Fruit fly (Drosophila melanogaster): ENCODE data around the gene CG32512.

Gene CG32512

DNA sequence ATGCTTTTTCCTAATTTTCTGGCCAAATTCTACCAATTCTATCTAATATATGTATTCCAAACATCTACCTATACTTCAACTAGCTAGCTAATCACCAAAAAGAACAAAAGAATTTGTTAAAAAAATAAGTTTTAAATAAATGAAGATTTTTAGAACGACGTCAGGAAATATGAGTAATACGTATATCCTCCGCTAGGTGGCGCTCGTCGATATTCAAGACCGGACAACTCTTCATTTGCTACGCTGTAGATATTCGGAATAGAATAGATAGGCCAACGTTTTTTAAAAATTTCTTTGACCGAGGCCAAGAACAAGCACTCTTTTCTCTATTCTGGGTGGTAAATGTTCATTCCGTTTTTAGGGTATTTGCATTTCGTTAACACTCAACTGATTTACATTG, 8.9 kb downstream of the CG32512 start:
- TF ChIP-seq CG8478 (optimal IDR thresholded peaks at IDR 0.05) = no peak
- peak; percentile 68 to 82 for TF ChIP-seq CTCF (optimal IDR thresholded peaks at IDR 0.05)

DNA sequence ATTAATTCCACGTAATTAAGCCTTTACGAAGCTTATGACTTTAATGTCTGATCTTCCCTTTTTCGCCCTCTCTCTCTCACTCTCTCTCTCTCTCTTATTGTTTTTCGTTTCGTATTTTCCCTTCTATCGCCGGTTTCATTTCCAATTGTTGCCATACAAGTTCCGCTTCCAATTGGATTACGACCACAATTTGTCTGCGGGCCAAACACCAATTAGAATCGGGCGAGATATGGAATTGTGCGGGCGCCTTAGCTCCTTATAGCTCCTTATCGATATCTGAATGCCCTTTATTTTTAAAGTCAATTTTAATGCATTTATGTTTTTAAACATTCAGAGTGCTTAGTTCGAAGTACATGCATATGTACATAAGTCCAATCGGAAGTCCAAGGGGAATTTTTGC, 10.6 kb downstream of the CG32512 start:
- TF ChIP-seq CG8478 (optimal IDR thresholded peaks at IDR 0.05) = no peak
- no peak for TF ChIP-seq CTCF (optimal IDR thresholded peaks at IDR 0.05)

DNA sequence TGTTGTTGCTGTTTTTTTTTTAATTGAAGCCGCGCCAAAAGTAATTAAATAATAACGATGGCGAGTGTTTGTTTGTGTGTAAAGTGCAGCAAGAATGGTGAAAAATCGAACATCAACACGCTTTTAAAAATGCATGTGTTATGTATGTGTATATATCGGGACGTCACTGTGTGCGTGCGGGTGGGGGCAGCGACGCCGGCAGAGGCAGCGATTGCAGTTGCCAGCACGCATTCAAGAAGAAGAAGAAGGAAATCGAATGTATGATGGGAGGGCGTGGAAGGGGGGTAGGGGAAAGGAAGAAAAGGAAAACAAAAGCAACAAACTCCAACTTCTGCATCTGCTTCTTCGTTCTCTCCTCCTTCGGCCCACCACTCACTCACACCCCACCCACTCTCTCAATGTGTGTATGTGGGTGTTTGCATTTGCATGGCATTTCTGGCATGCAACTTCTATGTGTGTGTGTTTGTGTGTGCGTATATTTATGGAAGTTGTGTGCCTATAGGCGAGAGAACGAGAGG, 12.3 kb downstream of the CG32512 start:
- TF ChIP-seq CG8478 (optimal IDR thresholded peaks at IDR 0.05) (no peak), CTCF (optimal IDR thresholded peaks at IDR 0.05) (no peak)

DNA sequence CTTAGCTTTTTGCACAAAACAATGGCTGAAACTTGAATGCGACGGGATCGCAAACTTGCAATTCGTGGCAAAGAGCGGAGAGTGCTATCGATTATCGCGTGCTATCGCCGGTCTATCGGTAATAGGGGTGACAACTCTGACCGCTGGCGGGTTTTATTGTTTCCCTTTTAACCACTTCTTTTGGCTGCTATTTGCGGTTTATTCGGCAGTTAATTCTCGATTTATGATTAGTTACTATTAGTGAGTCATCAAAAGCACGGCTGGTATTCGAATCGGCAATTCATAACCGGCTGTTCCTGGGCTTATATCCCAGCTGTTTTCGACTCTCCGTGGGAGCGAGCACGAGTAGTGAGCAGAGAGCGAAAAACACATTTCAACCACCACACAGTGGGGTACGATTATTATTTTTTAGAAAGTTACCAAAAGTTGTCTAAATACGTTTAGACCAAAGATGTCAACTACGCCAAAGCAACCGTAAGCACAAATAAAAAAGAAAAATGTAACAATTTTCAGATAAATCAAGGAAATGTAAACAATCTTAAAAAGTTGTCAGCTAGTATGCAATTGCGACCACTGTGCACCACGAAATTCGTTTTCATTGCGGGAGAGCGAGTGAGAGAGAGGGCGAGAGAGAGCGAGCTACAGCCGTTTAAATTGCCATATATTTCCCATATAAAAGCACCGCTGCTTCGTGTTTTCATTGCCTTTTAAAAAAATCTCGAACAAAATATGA, 13.3 kb downstream of the CG32512 start, which contains the start of the genes Stt3A and bves:
Stt3A (minus strand) TSS at position 89 of the 733 bp plus-strand sequence.
bves (plus strand) TSS at position 115 of the 733 bp plus-strand sequence.
- no peak for TF ChIP-seq CTCF (optimal IDR thresholded peaks at IDR 0.05)
- no peak for TF ChIP-seq CG8478 (optimal IDR thresholded peaks at IDR 0.05)

DNA sequence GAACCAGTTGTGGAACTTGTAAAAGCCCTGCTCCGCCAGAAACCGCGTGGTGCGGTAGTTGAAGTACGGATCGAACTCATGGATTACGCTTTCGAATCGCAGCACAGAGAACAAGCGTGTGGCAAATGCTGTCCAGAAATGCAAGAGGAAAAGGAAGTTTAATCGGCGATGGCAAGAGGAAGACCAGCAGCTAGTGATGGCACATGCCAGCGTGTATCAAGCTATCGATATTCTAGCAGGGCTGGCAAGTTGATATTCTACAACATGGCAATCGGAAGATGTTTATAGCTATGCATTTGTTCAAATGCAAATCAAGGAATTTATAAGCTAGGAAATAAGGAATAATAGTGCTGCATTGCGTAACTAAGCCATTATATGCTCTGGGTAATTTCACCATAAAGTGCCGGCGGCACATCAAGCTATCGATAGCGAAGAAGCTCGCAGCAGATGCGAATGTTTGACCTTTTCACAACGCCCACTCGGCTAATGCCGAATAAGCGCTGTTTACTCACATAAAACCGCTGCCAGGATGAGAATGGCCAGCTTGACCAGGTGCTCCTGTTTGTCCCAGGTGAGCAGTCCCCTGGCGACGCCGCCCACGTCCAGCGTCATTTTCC, 14.1 kb downstream of the CG32512 start:
- no peak for TF ChIP-seq CTCF (optimal IDR thresholded peaks at IDR 0.05)
- TF ChIP-seq CG8478 (optimal IDR thresholded peaks at IDR 0.05) = no peak

DNA sequence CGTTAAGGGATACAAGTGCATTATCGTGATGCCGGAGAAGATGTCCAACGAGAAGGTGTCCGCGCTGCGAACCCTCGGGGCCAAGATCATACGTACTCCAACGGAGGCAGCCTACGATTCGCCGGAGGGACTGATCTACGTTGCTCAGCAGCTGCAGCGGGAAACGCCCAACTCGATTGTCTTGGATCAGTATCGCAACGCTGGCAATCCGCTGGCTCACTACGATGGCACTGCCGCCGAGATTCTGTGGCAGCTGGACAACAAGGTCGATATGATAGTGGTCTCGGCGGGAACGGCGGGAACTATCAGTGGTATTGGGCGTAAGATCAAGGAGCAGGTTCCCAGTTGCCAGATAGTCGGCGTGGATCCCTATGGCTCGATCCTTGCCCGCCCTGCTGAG, 19.6 kb downstream of the CG32512 start:
- TF ChIP-seq CG8478 (optimal IDR thresholded peaks at IDR 0.05) (no peak), CTCF (optimal IDR thresholded peaks at IDR 0.05) (no peak)

DNA sequence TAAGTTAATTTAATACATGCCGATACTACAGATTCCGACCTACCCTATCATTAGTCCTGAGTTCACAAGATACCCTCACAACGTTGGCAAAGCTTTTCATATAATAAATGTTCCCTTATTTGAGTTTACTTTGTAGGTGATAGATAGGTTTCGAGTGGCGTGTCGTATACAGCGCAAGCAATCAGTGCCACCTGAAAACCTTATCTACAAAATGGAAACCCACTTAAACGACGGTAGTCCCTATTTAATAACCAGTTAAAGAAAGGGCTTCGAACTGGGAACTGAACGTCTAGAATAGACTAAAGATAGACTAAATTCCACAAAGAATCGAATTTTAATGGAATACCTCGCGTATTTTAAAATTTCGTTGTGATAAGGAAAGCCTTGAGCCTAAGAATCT, 21.2 kb downstream of the CG32512 start:
- TF ChIP-seq CTCF (optimal IDR thresholded peaks at IDR 0.05) (no peak), CG8478 (optimal IDR thresholded peaks at IDR 0.05) (no peak)

DNA sequence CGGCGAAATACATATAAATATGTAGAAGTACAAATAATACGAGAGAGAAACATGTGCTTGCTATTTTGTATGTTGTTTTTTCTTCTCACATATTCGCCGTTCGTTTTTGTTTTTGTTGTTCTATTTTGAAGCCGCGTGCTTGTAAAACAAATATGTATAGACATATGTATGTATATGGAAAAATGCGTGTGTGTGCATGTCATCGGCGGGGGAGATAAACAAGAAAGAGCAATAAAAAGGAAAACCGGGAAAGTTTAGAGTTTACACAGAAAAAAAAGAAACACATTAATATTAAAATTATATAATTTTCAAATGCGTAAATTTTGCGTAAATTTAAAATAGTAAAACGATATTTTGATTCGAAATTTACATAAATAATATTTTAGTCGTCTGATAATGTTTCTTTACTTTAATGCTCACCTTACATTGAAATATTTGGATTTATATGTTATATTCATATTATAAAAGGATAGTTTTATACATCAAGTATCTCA, 21.8 kb downstream of the CG32512 start:
- TF ChIP-seq CG8478 (optimal IDR thresholded peaks at IDR 0.05) = no peak
- no peak for TF ChIP-seq CTCF (optimal IDR thresholded peaks at IDR 0.05)

DNA sequence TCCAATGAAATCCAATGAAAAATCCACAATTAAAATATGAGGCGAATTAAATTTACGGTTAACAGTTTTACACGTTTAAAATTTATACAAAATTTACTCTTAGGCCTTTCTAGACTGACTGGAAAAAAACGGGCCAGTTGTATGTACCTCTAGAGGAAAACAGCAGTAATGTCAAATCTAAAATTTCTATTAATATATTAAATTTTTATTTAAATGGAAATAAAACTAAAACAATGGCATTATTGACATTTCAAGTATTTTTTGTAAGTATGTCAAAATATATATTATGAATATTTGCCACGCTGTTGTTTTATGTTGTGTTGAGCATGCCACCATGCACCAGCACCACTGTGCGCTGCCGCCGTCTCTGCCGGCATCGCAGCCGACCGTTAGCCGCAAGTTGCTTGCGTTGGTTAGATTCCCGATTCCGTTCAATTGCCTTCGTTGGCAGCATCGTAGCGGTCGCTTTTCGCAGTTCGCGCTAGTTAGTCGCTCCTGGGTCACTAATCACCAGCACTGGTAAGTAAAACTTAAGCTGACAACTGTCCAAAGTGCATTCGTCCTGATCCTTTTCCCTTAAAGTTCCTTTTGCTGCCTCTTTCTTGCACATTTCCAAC, 22.4 kb downstream of the CG32512 start, which contains the start of gene Cbs:
Cbs (plus strand) TSS at position 308 of the 617 bp plus-strand sequence.
- TF ChIP-seq CG8478 (optimal IDR thresholded peaks at IDR 0.05) (no peak), CTCF (optimal IDR thresholded peaks at IDR 0.05) (no peak)

DNA sequence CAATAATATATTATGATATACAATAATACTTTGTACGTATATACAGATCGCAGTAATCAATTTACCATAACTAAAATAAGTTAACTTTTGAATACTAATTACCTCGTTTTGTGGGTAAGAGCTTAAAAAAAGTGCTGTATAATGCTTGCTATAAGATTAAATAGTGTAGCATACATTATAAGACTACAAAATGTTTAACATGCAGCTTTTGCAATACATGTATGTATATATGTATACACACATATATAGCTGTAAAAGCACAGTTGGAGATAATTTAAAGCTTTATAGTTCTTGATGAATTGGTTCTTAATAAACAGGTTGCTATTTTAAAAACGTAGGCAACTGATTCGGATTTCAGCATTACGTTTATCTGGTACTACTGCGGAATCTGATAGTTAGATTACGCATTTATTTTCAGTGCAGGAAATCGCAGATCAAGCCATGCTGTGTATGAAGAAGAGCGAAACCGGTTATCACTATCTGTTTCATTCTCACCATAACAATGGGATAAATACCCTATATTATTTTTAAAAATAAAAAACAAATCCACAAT, 23.0 kb downstream of the CG32512 start:
- TF ChIP-seq CTCF (optimal IDR thresholded peaks at IDR 0.05) (no peak), CG8478 (optimal IDR thresholded peaks at IDR 0.05) (no peak)

DNA sequence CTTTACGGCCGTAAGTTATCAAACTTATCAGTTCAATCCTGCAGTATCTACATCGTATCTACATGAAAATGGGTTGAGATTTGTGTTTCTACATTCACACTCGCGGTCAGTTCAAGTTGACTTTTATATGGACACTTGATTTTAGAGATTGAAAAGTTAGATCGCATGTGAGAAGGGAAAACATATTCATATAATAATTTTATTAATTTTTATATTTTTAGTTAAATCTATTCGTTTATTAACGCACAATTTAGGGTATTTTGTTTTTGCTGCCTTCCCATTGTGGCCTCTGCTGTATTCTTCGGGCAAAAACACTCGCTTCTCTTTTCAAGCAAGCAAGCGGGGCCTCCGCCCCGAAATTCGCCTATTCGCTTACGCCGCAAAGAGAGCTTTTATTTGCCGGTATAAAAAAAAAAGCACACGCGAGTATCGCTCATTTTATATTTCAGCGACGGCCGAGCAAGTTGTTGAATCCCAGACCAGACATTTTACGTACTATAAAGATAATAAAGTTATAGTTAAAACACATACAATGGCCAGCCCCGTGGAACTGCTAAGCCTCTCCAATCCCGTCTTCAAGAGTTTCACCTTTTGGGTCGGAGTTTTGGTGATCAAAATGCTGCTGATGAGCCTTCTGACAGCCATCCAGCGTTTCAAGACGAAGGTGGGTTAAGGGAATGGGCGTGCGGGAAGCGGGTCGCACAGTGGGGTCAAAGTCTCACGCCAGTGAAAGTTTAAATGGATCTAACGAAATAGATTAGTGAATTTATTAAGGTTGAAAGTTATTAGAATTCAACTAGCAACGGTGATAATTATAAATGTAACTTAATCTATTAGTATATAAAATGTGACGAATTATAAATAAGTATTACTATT, 24.5 kb downstream of the CG32512 start:
- TF ChIP-seq CG8478 (optimal IDR thresholded peaks at IDR 0.05) = no peak
- no peak for TF ChIP-seq CTCF (optimal IDR thresholded peaks at IDR 0.05)

DNA sequence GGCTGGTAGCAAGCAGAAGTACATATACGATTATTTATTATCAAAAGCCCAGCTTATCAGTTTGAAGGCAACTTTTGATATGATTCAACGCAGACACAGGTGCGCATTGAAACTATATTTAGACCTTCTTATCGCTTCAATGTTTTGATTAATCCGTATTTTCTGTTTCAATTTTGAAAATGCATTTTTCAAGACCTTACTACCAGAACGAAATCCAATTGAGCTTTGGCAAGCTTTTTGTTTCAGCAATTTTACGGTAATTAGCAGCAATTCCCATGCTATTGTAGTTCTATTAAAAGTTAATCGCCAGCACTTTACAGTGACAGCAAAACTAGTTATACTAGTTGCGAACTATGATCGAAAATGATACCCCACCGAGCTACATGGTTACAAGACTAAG, 25.5 kb downstream of the CG32512 start, which contains the start of gene Mgstl:
Mgstl (plus strand) TSS at position 301 of the 400 bp plus-strand sequence.
- TF ChIP-seq CG8478 (optimal IDR thresholded peaks at IDR 0.05) (no peak), CTCF (optimal IDR thresholded peaks at IDR 0.05) (no peak)

DNA sequence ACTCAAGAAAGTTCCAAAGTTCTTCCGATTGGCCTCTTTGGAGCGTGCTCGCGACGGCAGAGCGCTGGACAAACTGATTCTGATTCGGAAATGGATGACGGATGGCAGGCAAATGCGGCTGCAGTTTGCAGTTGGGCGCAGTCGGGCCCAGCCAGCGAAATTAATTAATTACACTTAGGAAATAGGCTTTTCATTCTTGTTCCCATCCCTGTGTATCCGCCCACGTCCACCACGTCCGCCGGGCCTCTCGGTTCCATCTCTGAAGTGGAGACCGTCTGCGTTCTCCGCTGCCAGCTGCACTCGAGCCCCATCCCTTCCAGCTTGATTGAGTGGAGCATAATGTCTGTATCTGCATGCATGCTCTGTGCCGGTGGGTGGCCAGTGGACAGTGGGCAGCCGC, 26.8 kb downstream of the CG32512 start, which contains the start of gene CG15449:
CG15449 (minus strand) TSS at position 101 of the 400 bp plus-strand sequence.
- no peak for TF ChIP-seq CG8478 (optimal IDR thresholded peaks at IDR 0.05)
- no peak for TF ChIP-seq CTCF (optimal IDR thresholded peaks at IDR 0.05)

DNA sequence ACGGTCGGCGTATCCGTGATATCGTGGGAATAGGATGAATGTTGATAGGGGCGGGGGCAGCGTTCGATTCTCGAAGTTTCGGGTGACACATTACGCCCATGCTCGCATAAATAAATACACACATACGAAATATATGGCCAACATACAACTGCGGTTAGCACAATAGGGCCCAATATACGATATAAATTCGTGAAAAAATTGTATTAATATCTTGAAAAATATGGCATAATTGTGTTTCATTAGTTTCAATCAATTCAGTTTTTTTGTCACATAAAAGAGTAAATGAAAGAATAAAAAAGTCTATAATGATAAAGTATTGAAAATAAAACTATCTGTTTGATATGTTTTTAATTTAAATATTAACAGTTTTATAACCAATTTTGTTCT, 31.4 kb downstream of the CG32512 start:
- TF ChIP-seq CTCF (optimal IDR thresholded peaks at IDR 0.05) (no peak), CG8478 (optimal IDR thresholded peaks at IDR 0.05) (no peak)
